Worm (Caenorhabditis elegans) whole organism, midembryonic: ENCODE data around the gene nhr-156.

ENCODE experiments used
- T22C8.4 ChIP-seq: fragments of 200-800 bp; sonication (Bioruptor generic); IDR thresholded peaks from 2 replicates; pipeline ENCODE4 v1.3.6; 2022; ENCODE audit warnings: missing genetic modification characterization, missing compliant biosample characterization
- ztf-23 ChIP-seq: fragments of 200-800 bp; sonication (Bioruptor generic); IDR thresholded peaks from 2 replicates; pipeline ENCODE4 v1.3.6; 2022; ENCODE audit warnings: missing genetic modification reagents, missing genetic modification characterization, missing compliant biosample characterization
- ztf-29 ChIP-seq: fragments of 200-800 bp; sonication (Bioruptor generic); IDR thresholded peaks from 2 replicates; pipeline ENCODE4 v1.3.6; 2022; ENCODE audit warnings: missing genetic modification reagents, missing genetic modification characterization, missing compliant biosample characterization

DNA sequence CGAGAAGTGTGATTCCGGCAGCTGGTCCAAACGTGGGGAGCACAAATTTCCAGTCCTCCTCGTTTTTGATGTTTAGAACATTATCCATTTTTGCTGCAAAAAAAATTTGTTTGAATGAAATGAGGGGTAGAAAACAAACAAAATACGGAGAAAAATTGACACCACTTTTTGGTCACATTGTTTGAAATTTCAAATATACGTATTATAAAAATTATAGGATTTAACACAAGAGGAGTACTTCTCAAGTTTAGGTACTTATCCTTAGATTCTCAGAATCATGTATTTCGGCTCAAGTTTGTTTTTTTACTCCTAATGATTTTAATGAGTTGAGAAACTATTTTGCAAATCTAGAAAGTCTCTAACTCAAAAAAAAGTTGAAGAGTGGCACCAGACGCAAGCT lies 14.0 kb upstream of the nhr-156 start, which contains the start of gene C17E7.12:
- TF ChIP-seq ztf-23 (GFP tag; lab: Robert Waterston, UW) = no peak
- TF ChIP-seq T22C8.4 (GFP tag; lab: Robert Waterston, UW) = no peak
- no peak for TF ChIP-seq ztf-29 (GFP tag; lab: Robert Waterston, UW)
